Fruit fly (Drosophila melanogaster): Measurements from ENCODE around the gene mtrm.
A peak's percentile ranks its signal among the peaks of the same experiment; 100 is the strongest.

The mtrm gene

DNA sequence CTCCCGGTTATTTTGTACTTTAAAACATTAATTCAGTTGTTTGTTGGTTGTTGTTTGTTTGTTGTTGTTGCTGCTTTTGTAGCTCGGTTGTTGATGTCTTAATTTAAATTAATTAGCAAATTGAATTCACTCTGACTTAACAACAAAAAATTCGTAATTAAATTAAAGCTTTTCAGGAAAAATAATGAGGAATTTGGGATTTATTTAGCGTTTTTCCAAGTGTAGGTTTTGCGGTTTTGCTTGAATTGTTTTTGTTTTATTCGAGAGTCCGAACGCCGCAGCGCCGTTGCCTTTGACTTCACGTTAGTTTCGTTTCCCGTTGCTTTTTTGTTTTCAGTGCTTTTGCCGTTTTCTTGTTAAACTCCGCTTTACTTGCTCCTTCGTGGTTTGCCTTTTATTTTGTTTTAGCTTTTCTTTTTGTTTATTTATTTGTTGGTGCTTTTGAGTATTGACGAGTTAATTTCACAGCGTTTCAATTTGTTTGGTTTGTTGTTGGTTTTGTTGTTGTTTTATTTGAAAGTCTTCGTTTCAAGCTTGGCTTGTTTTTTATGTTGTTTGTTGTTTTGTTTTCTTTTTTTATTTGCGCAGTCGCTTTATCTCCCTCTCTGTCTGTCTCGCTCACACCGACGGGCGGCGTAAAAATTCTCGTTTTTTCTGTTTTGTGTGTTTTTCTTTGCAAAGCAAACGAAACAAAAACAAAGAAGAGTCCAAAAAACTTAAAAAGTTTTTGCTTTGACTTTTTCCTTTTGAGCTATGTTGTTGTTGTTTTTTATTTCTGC, 28.1 kb downstream of the mtrm start (continued):
- no peak for TF ChIP-seq CG8924 (tag; optimal IDR thresholded peaks at IDR 0.05)
- no peak for TF ChIP-seq cad (GFP tag; optimal IDR thresholded peaks at IDR 0.05)
- no peak for TF ChIP-seq bowl (GFP tag; IDR thresholded peaks at IDR 0.05)
- peak; percentile 32 for TF ChIP-seq CG17568 (GFP tag; optimal IDR thresholded peaks at IDR 0.05)
- no peak for TF ChIP-seq CG17361 (GFP tag; IDR thresholded peaks at IDR 0.05)
- no peak for TF ChIP-seq rib (GFP tag; IDR thresholded peaks at IDR 0.05)
- TF ChIP-seq Asciz (GFP tag; optimal IDR thresholded peaks at IDR 0.05): no peak
- no peak for TF ChIP-seq CG9932 (GFP tag; IDR thresholded peaks at IDR 0.05)
- TF ChIP-seq CG15269 (tag; optimal IDR thresholded peaks at IDR 0.05): peak; percentile 60
- TF ChIP-seq oc (tag; optimal IDR thresholded peaks at IDR 0.05): no peak
- peak; percentile 5 for TF ChIP-seq pros (GFP tag; optimal IDR thresholded peaks at IDR 0.05)
- no peak for TF ChIP-seq fru (optimal IDR thresholded peaks at IDR 0.05)
- no peak for TF ChIP-seq Atf3 (GFP tag; optimal IDR thresholded peaks at IDR 0.05)
- no peak; the same call in 2 of the 3 replicates for TF ChIP-seq dysf (GFP tag; IDR thresholded peaks at IDR 0.05)
- TF ChIP-seq CG8388 (GFP tag; optimal IDR thresholded peaks at IDR 0.05): peak; percentile 28
- no peak for TF ChIP-seq CG1647 (GFP tag; optimal IDR thresholded peaks at IDR 0.05)
- no peak for TF ChIP-seq slp2 (GFP tag; optimal IDR thresholded peaks at IDR 0.05)
- TF ChIP-seq Med (GFP tag): no peak
- TF ChIP-seq Vsx1 (GFP tag; optimal IDR thresholded peaks at IDR 0.05): peak; percentile 4
- no peak for TF ChIP-seq mirr (GFP tag; optimal IDR thresholded peaks at IDR 0.05)
- TF ChIP-seq crol (GFP tag; IDR thresholded peaks at IDR 0.05): no peak
- TF ChIP-seq HLH3B (GFP tag; IDR thresholded peaks at IDR 0.05): 0 out of 2 replicates have a peak, but pooled peaks have one; percentile 18
- no peak for TF ChIP-seq Bgb (GFP tag; IDR thresholded peaks at IDR 0.05; ENCODE audit: partially characterized antibody)
- TF ChIP-seq CG14441 (GFP tag; IDR thresholded peaks at IDR 0.05): no peak
- no peak for TF ChIP-seq Lpt (GFP tag; optimal IDR thresholded peaks at IDR 0.05)
- TF ChIP-seq kni (GFP tag; optimal IDR thresholded peaks at IDR 0.05): no peak
- no peak for TF ChIP-seq Hand (GFP tag; optimal IDR thresholded peaks at IDR 0.05)
- no peak for TF ChIP-seq CG1832 (GFP tag; optimal IDR thresholded peaks at IDR 0.05)
- TF ChIP-seq sc (optimal IDR thresholded peaks at IDR 0.05): no peak
- no peak for TF ChIP-seq sc (GFP tag; optimal IDR thresholded peaks at IDR 0.05)
- no peak for TF ChIP-seq al (GFP tag; IDR thresholded peaks at IDR 0.05)
- no peak for TF ChIP-seq CG12769 (tag; optimal IDR thresholded peaks at IDR 0.05)
- TF ChIP-seq Mad (GFP tag; optimal IDR thresholded peaks at IDR 0.05): peak; percentile 28
- TF ChIP-seq CG2678 (tag; optimal IDR thresholded peaks at IDR 0.05): no peak
- TF ChIP-seq CG18619 (GFP tag; optimal IDR thresholded peaks at IDR 0.05): peak; percentile 10
- TF ChIP-seq Deaf1 (tag; optimal IDR thresholded peaks at IDR 0.05): no peak
- no peak for TF ChIP-seq CG3065 (GFP tag; optimal IDR thresholded peaks at IDR 0.05)
- peak; percentile 42 for TF ChIP-seq unpg (GFP tag; optimal IDR thresholded peaks at IDR 0.05)
- no peak for TF ChIP-seq trh (GFP tag; optimal IDR thresholded peaks at IDR 0.05)
- peak; percentile 21 for TF ChIP-seq CG10267 (tag; optimal IDR thresholded peaks at IDR 0.05)
- no peak for TF ChIP-seq trem (tag; optimal IDR thresholded peaks at IDR 0.05)
- TF ChIP-seq CHES-1-like (GFP tag; optimal IDR thresholded peaks at IDR 0.05): no peak
- TF ChIP-seq wor (GFP tag; IDR thresholded peaks at IDR 0.05): no peak
- no peak for TF ChIP-seq gsb (GFP tag; IDR thresholded peaks at IDR 0.05)
- TF ChIP-seq B-H1 (GFP tag; IDR thresholded peaks at IDR 0.05): no peak
- no peak for TF ChIP-seq Usf (GFP tag; optimal IDR thresholded peaks at IDR 0.05)
- TF ChIP-seq gce (GFP tag; IDR thresholded peaks at IDR 0.05): no peak
- TF ChIP-seq CG18262 (tag; optimal IDR thresholded peaks at IDR 0.05): no peak
- no peak for TF ChIP-seq CG8089 (GFP tag; optimal IDR thresholded peaks at IDR 0.05)
- no peak for TF ChIP-seq Sry-δ (GFP tag; optimal IDR thresholded peaks at IDR 0.05)
- no peak for TF ChIP-seq ken (GFP tag; IDR thresholded peaks at IDR 0.05)
